Fruit fly (Drosophila melanogaster): ENCODE results near the gene CG14314.

The CG14314 gene

dm6 chr3R:18167416-18168237 lies 48.3 kb upstream of the CG14314 start, which contains the start of gene wrd (continued):
- no peak for TF ChIP-seq dl (GFP tag; optimal IDR thresholded peaks at IDR 0.05; ENCODE audit: insufficient read depth in 1 of 2, partially characterized antibody in 2 of 2)
- TF ChIP-seq Myc (optimal IDR thresholded peaks at IDR 0.05), result no peak
- peak; percentile 22 for TF ChIP-seq h (GFP tag; optimal IDR thresholded peaks at IDR 0.05)

dm6 chr3R:18168398-18168797 lies 47.5 kb upstream of the CG14314 start:
- TF ChIP-seq Mio (GFP tag; optimal IDR thresholded peaks at IDR 0.05) (no peak), sage (GFP tag; optimal IDR thresholded peaks at IDR 0.05) (no peak), Dif (GFP tag; optimal IDR thresholded peaks at IDR 0.05; ENCODE audit: partially characterized antibody) (peak; percentile 98), Hnf4 (GFP tag; optimal IDR thresholded peaks at IDR 0.05) (peak; percentile 6), Jra (GFP tag; optimal IDR thresholded peaks at IDR 0.05) (peak; percentile 10), dmrt93B (GFP tag; optimal IDR thresholded peaks at IDR 0.05) (no peak), Hr83 (GFP tag; optimal IDR thresholded peaks at IDR 0.05; ENCODE audit: poor library complexity, severe bottlenecking) (peak; percentile 70), Hr78 (GFP tag; optimal IDR thresholded peaks at IDR 0.05) (no peak), brk (GFP tag; optimal IDR thresholded peaks at IDR 0.05) (no peak), rgr (GFP tag; optimal IDR thresholded peaks at IDR 0.05) (peak; percentile 58), CG9705 (GFP tag; optimal IDR thresholded peaks at IDR 0.05) (no peak), ey (GFP tag; optimal IDR thresholded peaks at IDR 0.05) (no peak), usp (GFP tag; optimal IDR thresholded peaks at IDR 0.05) (no peak), Vsx2 (GFP tag; optimal IDR thresholded peaks at IDR 0.05; ENCODE audit: partially characterized antibody) (peak; percentile 86), Sp1 (GFP tag; optimal IDR thresholded peaks at IDR 0.05) (peak; percentile 41), fru (GFP tag; optimal IDR thresholded peaks at IDR 0.05) (peak; percentile 31), N (GFP tag; optimal IDR thresholded peaks at IDR 0.05) (no peak), lola (GFP tag; optimal IDR thresholded peaks at IDR 0.05) (no peak), tai (GFP tag; optimal IDR thresholded peaks at IDR 0.05) (no peak), sv (GFP tag; optimal IDR thresholded peaks at IDR 0.05) (no peak), br (GFP tag; optimal IDR thresholded peaks at IDR 0.05) (no peak), Myc (optimal IDR thresholded peaks at IDR 0.05) (no peak), OdsH (GFP tag; optimal IDR thresholded peaks at IDR 0.05) (peak; percentile 36), dl (GFP tag; optimal IDR thresholded peaks at IDR 0.05; ENCODE audit: insufficient read depth in 1 of 2, partially characterized antibody in 2 of 2) (peak; percentile 97), CG32264 (GFP tag; optimal IDR thresholded peaks at IDR 0.05) (no peak), Rel (GFP tag; optimal IDR thresholded peaks at IDR 0.05) (no peak), Rel (tag; optimal IDR thresholded peaks at IDR 0.05) (peak; percentile 8), CrebA (GFP tag; optimal IDR thresholded peaks at IDR 0.05; ENCODE audit: borderline replicate concordance) (no peak), woc (GFP tag; optimal IDR thresholded peaks at IDR 0.05) (no peak), Dfd (GFP tag; optimal IDR thresholded peaks at IDR 0.05) (no peak), Abd-B (GFP tag; optimal IDR thresholded peaks at IDR 0.05) (no peak), jim (GFP tag; optimal IDR thresholded peaks at IDR 0.05) (peak; percentile 1), dsf (GFP tag; optimal IDR thresholded peaks at IDR 0.05; ENCODE audit: borderline replicate concordance) (no peak), pan (optimal IDR thresholded peaks at IDR 0.05) (no peak), foxo (GFP tag; optimal IDR thresholded peaks at IDR 0.05) (peak in 1 of 2 experiments; percentile 17), GATAd (GFP tag; optimal IDR thresholded peaks at IDR 0.05) (no peak), HLH106 (tag; optimal IDR thresholded peaks at IDR 0.05) (peak; percentile 34), psq (GFP tag; optimal IDR thresholded peaks at IDR 0.05) (peak; percentile 40), h (GFP tag; optimal IDR thresholded peaks at IDR 0.05) (peak; percentile 29)
